Worm (Caenorhabditis elegans): ENCODE measurements around the gene T07C4.12.

- TF ChIP-seq bed-3 (GFP tag; optimal IDR thresholded peaks at IDR 0.05) (no peak), snpc-4 (tag; optimal IDR thresholded peaks at IDR 0.05) (no peak), ztf-11 (tag; optimal IDR thresholded peaks at IDR 0.05) (no peak), unc-39 (tag; optimal IDR thresholded peaks at IDR 0.05) (no peak), lin-32 (GFP tag; optimal IDR thresholded peaks at IDR 0.05) (no peak), pha-4 (tag; optimal IDR thresholded peaks at IDR 0.05) (no peak)
Observed at ce11 chrIII:10361456-10361855, 29.0 kb upstream of the T07C4.12 start.
